Worm (Caenorhabditis elegans): Measurements from ENCODE around the gene idpp-1.

idpp-1 gene

DNA sequence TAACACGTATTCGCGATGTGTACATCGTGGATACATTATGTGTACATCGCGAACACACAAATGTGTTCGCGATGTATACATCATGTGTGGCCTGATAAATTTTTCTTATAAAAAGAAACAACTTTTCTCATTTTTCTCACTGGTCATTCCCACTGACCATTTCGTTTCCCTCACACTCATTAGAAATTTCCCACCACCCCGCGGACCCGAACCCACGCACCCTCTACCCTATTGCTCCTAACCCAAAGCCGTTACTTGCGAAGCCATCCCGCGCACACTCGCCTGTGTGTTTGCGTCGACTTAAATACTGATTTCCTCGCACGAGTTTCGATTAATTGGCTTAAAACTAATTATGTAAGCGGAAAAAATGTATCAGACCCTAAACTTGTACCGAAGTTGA lies 41.7 kb upstream of the idpp-1 start (continued):
- TF ChIP-seq ama-1 (optimal IDR thresholded peaks at IDR 0.05) (no peak), tag-97 (GFP tag; IDR thresholded peaks at IDR 0.05) (no peak), duxl-1 (tag; optimal IDR thresholded peaks at IDR 0.05; ENCODE audit: poor library complexity) (no peak), egl-43 (GFP tag; IDR thresholded peaks at IDR 0.05) (peak; percentile 91), ctbp-1 (GFP tag; IDR thresholded peaks at IDR 0.05) (peak; percentile 85), nhr-41 (GFP tag; IDR thresholded peaks at IDR 0.05) (0 out of 2 replicates have a peak, but pooled peaks have one; percentile 39), F26F4.8 (GFP tag; conservative IDR thresholded peaks at IDR 0.05) (peak; percentile 65; the same call in 1 of the 2 replicates), Y48G9A.11 (GFP tag; IDR thresholded peaks at IDR 0.05) (peak; percentile 78), dve-1 (tag; optimal IDR thresholded peaks at IDR 0.05; ENCODE audit: insufficient read depth) (no peak), daf-12 (tag; optimal IDR thresholded peaks at IDR 0.05) (no peak), madf-9 (GFP tag; conservative IDR thresholded peaks at IDR 0.05) (peak; percentile 73), T26A8.4 (GFP tag; IDR thresholded peaks at IDR 0.05) (0 out of 2 replicates have a peak, but pooled peaks have one; percentile 58), mes-2 (tag; optimal IDR thresholded peaks at IDR 0.05; ENCODE audit: poor library complexity, severe bottlenecking) (peak; percentile 56), mxl-2 (GFP tag; conservative IDR thresholded peaks at IDR 0.05) (0 out of 2 replicates have a peak, but pooled peaks have one; percentile 10), spr-3 (GFP tag; optimal IDR thresholded peaks at IDR 0.05) (no peak), tra-1 (GFP tag; IDR thresholded peaks at IDR 0.05) (peak; percentile 57; the same call in 1 of the 2 replicates), Y105C5A.15 (GFP tag; IDR thresholded peaks at IDR 0.05) (peak; percentile 73; the same call in 1 of the 2 replicates), F44E2.7 (GFP tag; IDR thresholded peaks at IDR 0.05) (peak; percentile 88), D1046.2 (GFP tag; IDR thresholded peaks at IDR 0.05) (peak; percentile 84), Y5F2A.4 (GFP tag; optimal IDR thresholded peaks at IDR 0.05) (peak; percentile 9), F49E8.2 (tag; optimal IDR thresholded peaks at IDR 0.05; ENCODE audit: borderline replicate concordance) (peak; percentile 73), lin-38 (GFP tag; IDR thresholded peaks at IDR 0.05) (peak; percentile 78)

DNA sequence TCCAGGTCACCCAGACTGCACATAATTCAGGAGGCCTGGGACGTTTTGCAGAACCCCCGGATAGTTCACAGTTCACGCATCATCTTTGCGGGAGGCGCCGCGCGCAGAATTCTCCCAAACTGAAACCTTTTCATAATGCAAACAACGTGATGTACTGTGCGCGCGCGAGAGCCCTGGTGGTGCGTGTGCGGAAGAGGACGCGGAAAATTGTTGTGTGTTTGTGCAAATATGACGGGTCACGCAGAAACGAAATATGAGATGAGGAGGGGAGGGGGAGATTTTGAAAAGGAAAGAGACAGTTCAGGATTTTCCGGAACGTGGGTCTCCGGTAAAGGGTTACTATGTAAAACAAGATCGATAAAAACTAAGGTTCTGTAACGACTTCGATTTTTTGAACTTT lies 30.4 kb upstream of the idpp-1 start:
- TF ChIP-seq daf-16 (GFP tag; optimal IDR thresholded peaks at IDR 0.05) (no peak), daf-16 (tag; optimal IDR thresholded peaks at IDR 0.05) (no peak), mdl-1 (tag; optimal IDR thresholded peaks at IDR 0.05) (no peak), aly-2 (tag; optimal IDR thresholded peaks at IDR 0.05) (no peak), spr-1 (tag; optimal IDR thresholded peaks at IDR 0.05) (no peak), aha-1 (tag) (peak; percentile 18), T26A8.4 (GFP tag; IDR thresholded peaks at IDR 0.05) (no peak), mxl-3 (GFP tag; optimal IDR thresholded peaks at IDR 0.05) (no peak)

- TF ChIP-seq snpc-1.2 (GFP tag; IDR thresholded peaks at IDR 0.05) (no peak), mes-2 (tag; optimal IDR thresholded peaks at IDR 0.05; ENCODE audit: poor library complexity, severe bottlenecking) (no peak), snpc-4 (tag; optimal IDR thresholded peaks at IDR 0.05) (no peak), aha-1 (tag) (peak; percentile 30)
Observed at ce11 chrIII:724819-725218, 15.7 kb upstream of the idpp-1 start, which contains the start of gene flp-24. TSS of gene flp-24 (plus strand) at chrIII:725119.

- no peak for TF ChIP-seq zfp-3 (GFP tag; conservative IDR thresholded peaks at IDR 0.05)
- 0 out of 2 replicates have a peak, but pooled peaks have one; percentile 9 for TF ChIP-seq ctbp-1 (GFP tag; IDR thresholded peaks at IDR 0.05)
- peak; percentile 81 for TF ChIP-seq set-16 (GFP tag; IDR thresholded peaks at IDR 0.05)
- peak in 1 of 2 experiments; percentile 17 for TF ChIP-seq unc-62 (GFP tag; optimal IDR thresholded peaks at IDR 0.05 in 1 of 2)
- no peak for TF ChIP-seq unc-62 (tag; optimal IDR thresholded peaks at IDR 0.05)
- no peak for TF ChIP-seq dmd-6 (GFP tag; IDR thresholded peaks at IDR 0.05)
- no peak for TF ChIP-seq duxl-1 (tag; optimal IDR thresholded peaks at IDR 0.05; ENCODE audit: poor library complexity)
- TF ChIP-seq ces-1 (GFP tag; optimal IDR thresholded peaks at IDR 0.05) = no peak
- TF ChIP-seq hlh-11 (tag; optimal IDR thresholded peaks at IDR 0.05) = no peak
- no peak for TF ChIP-seq Y5F2A.4 (GFP tag; optimal IDR thresholded peaks at IDR 0.05)
- TF ChIP-seq lim-7 (GFP tag; IDR thresholded peaks at IDR 0.05) = no peak
- no peak for TF ChIP-seq lin-39 (tag; optimal IDR thresholded peaks at IDR 0.05)
- no peak for TF ChIP-seq tag-97 (GFP tag; IDR thresholded peaks at IDR 0.05)
Observed at ce11 chrIII:728074-728473, 12.4 kb upstream of the idpp-1 start.
